Worm (Caenorhabditis elegans) whole organism, dauer: ENCODE measurements around the gene srlf-16.

Source experiments
- unc-62 ChIP-seq: sonication (generic microtip); optimal IDR thresholded peaks from 2 replicates; lab custom pipeline; 2017; ENCODE audit warnings: missing biosample characterization, missing genetic modification reagents, missing genetic modification characterization

Gene srlf-16

DNA sequence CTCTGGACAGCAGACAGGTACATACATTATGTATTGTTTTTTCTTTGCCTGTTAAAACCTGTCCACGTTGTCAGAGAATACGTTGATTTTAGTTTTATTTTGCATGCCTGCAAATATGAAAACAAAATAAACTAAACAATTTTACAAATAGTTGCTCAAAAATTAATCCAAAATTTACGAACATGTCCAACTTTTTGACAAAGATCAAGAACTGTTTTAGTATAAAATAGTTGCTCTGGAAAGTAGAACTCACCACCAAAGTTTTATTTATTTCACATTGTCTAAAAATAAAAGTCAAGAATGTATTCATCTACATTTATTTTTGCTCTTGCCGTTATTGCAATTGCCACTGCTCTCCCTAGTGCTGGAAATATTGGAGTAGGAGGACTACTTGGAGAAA, at the start of gene srlf-16:
Gene srlf-16, plus strand, starts transcription at position 301 of the 400 bp plus-strand sequence.
- no peak for TF ChIP-seq unc-62 (GFP tag; lab: Kevin White, UChicago)

DNA sequence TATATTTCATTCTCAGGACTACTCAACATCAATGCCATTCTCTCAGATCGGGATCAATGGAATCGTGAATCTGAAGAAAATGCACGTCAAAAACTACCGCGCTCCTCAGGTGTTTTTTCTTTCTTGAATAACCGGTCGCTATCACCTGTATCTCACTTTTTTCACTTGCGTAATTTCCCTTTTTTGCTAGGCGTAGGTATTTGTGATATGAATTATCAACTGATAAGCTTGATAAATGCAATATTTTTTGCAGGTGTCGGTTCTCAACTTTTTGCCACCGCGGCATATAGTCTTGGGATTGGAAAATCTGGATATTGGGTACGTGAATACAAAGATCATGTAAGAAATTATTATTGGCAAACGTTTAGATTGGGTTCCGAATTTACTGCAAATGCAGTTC, 49.4 kb upstream of the srlf-16 start:
- TF ChIP-seq unc-62 (GFP tag; lab: Kevin White, UChicago) = no peak

- TF ChIP-seq unc-62 (GFP tag; lab: Kevin White, UChicago) = no peak
Measured at ce11 chrV:8058359-8058758, 46.2 kb upstream of the srlf-16 start, which contains the start of gene str-138. str-138 (plus strand) TSS chrV:8058659.

ce11 chrV:8062074-8062473, 42.5 kb upstream of the srlf-16 start, which contains the start of gene str-139:
str-139 (minus strand) TSS chrV:8062174.
- no peak for TF ChIP-seq unc-62 (GFP tag; lab: Kevin White, UChicago)

DNA sequence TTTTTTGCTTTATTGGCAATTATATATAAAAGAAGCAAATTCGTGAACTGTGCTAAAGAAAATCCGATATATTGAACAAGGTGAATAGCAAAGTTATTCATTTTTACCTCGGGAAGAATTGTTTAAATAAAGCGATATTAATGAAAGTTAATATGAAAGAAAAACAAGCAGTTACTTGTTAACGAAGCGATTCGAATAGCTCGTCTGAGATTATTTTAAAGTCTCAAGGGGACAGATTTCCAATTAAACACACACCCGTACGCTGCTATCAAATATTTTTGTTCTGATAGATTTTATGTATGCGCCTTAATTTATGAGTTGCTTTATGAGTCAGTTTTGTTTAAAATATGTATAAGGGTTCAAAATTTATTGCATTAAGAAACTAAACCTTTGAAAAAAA, 36.8 kb upstream of the srlf-16 start, which contains the start of gene str-140:
Gene str-140, minus strand, starts transcription at position 101 of the 400 bp plus-strand sequence.
- TF ChIP-seq unc-62 (GFP tag; lab: Kevin White, UChicago) = no peak

- TF ChIP-seq unc-62 (GFP tag; lab: Kevin White, UChicago) = no peak
Measured at ce11 chrV:8069637-8070036, 34.9 kb upstream of the srlf-16 start, which contains the start of gene str-143. str-143 (minus strand) TSS chrV:8069737.

- TF ChIP-seq unc-62 (GFP tag; lab: Kevin White, UChicago) = no peak
Measured at ce11 chrV:8072047-8072446, 32.5 kb upstream of the srlf-16 start, which contains the start of gene str-144. str-144 (minus strand) TSS chrV:8072147.

ce11 chrV:8073162-8073561, 31.4 kb upstream of the srlf-16 start:
- TF ChIP-seq unc-62 (GFP tag; lab: Kevin White, UChicago) = no peak

ce11 chrV:8075712-8076111, 28.9 kb upstream of the srlf-16 start, which contains the start of gene catp-3:
catp-3 (plus strand) TSS chrV:8076012.
- TF ChIP-seq unc-62 (GFP tag; lab: Kevin White, UChicago) = no peak

ce11 chrV:8079813-8080212, 24.8 kb upstream of the srlf-16 start:
- TF ChIP-seq unc-62 (GFP tag; lab: Kevin White, UChicago) = no peak

- no peak for TF ChIP-seq unc-62 (GFP tag; lab: Kevin White, UChicago)
Measured at ce11 chrV:8081579-8081978, 23.0 kb upstream of the srlf-16 start, which contains the start of gene str-131. str-131 (minus strand) TSS chrV:8081679.

ce11 chrV:8085141-8085540, 19.4 kb upstream of the srlf-16 start, which contains the start of gene C09H5.7:
C09H5.7 (minus strand) TSS chrV:8085241.
- no peak for TF ChIP-seq unc-62 (GFP tag; lab: Kevin White, UChicago)

- TF ChIP-seq unc-62 (GFP tag; lab: Kevin White, UChicago) = no peak
Measured at ce11 chrV:8090595-8090994, 14.0 kb upstream of the srlf-16 start, which contains the start of gene str-130. str-130 (minus strand) TSS chrV:8090695.

- TF ChIP-seq unc-62 (GFP tag; lab: Kevin White, UChicago) = no peak
Measured at ce11 chrV:8092385-8092784, 12.2 kb upstream of the srlf-16 start, which contains the start of gene str-129. str-129 (minus strand) TSS chrV:8092485.

DNA sequence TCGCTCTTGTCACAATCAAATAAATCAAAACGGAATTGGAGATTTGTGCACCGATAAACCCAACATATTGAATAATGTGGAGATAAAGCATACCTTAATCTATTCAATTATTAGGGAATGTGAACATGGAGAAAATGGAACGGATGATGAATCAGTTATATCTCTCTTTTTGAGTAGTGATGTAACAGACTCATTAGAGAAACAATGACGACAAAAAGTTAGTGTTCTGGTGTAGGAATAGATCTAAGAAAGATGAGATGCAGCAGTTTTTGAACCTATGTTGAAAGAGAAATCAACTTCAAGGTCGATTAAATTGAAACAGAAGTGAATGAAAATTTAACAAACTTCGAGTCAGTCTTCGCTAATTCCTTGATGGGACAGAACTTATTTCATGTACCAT, 9.2 kb upstream of the srlf-16 start, which contains the start of gene str-146:
Gene str-146, minus strand, starts transcription at position 101 of the 400 bp plus-strand sequence.
- TF ChIP-seq unc-62 (GFP tag; lab: Kevin White, UChicago) = no peak

DNA sequence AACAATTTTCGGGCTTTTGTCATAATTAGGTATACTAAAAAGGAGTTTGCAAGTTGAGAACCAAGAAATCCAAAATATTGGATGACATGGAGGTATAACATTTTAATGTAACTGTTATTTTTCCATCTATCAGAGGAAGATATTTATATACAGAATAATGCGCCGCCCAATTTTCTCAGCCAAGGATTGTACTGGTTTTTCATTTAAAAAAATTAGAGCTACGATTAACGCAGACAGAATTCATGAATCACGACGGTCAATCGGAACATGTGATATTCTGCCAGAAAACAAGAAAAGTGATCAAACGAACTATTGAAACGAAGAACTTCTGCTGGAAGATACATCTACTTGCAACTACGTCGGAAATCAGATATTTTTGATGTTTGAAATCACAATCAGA, 6.3 kb upstream of the srlf-16 start, which contains the start of gene str-145:
Gene str-145, minus strand, starts transcription at position 101 of the 400 bp plus-strand sequence.
- no peak for TF ChIP-seq unc-62 (GFP tag; lab: Kevin White, UChicago)

DNA sequence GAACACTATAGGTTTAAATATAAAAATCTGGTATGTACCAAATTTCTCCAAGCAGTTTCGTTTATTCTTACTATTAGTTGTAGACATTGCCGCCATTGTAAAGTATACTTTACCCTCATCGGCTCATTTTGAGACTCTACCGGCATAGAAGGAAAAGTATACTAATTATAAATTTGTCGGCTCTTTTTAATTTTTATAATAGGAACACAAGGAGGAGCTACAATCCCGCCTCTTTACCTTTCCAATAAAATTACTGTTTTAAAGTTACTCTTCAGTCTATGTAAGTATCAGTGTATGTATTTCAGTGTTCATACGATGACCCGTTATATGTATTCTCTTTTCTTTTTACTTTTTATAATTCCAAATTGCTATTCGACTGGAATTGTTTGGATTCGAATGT, 5.3 kb upstream of the srlf-16 start, which contains the start of gene sdz-23:
Gene sdz-23, plus strand, starts transcription at position 301 of the 400 bp plus-strand sequence.
- TF ChIP-seq unc-62 (GFP tag; lab: Kevin White, UChicago) = no peak
